Worm (Caenorhabditis elegans) whole organism, L1 larva: ENCODE measurements around the gene dpy-3.

Source experiments
- blmp-1 ChIP-seq: fragments of 150-350 bp; optimal IDR thresholded peaks from 2 replicates; lab custom pipeline; 2014; ENCODE audit warnings: missing biosample characterization, missing genetic modification characterization
- dpl-1 ChIP-seq, 3 experiments: fragments of 150-350 bp in 2 of 3; sonication (generic microtip) in 1 of 3; optimal IDR thresholded peaks; 2 replicates each; lab custom pipeline; 2014 to 2017; ENCODE audit warnings: missing biosample characterization in 3 of 3, missing genetic modification characterization in 3 of 3, missing genetic modification reagents in 3 of 3
- elt-2 ChIP-seq: sonication (generic microtip); optimal IDR thresholded peaks from 2 replicates; lab custom pipeline; 2016; ENCODE audit warnings: missing genetic modification characterization, mild to moderate bottlenecking, inconsistent platforms, missing compliant biosample characterization, missing genetic modification reagents
- ets-5 ChIP-seq: fragments of 200-800 bp; sonication (Bioruptor generic); IDR thresholded peaks from 2 replicates; pipeline ENCODE4 v1.3.6; 2022; ENCODE audit warnings: missing genetic modification characterization, missing compliant biosample characterization
- hpl-2 ChIP-seq: fragments of 150-350 bp; optimal IDR thresholded peaks from 2 replicates; lab custom pipeline; 2014; ENCODE audit warnings: missing biosample characterization, missing genetic modification reagents, missing genetic modification characterization
- isw-1 ChIP-seq: fragments of 200-800 bp; sonication (Bioruptor generic); IDR thresholded peaks from 2 replicates; pipeline ENCODE4 v1.3.6; 2022; ENCODE audit warnings: missing genetic modification characterization, missing compliant biosample characterization
- mdl-1 ChIP-seq, 2 experiments: fragments of 150-350 bp; optimal IDR thresholded peaks; 2 replicates each; lab custom pipeline; 2014 to 2017; ENCODE audit warnings: missing biosample characterization in 2 of 2, missing genetic modification characterization in 2 of 2, inconsistent platforms in 1 of 2
- mep-1 ChIP-seq: fragments of 150-350 bp; optimal IDR thresholded peaks from 2 replicates; lab custom pipeline; 2014; ENCODE audit warnings: missing biosample characterization, missing genetic modification characterization
- nhr-237 ChIP-seq: fragments of 150-350 bp; optimal IDR thresholded peaks from 2 replicates; lab custom pipeline; 2014; ENCODE audit warnings: missing biosample characterization, missing genetic modification characterization
- snpc-4 ChIP-seq: fragments of 150-350 bp; optimal IDR thresholded peaks from 2 replicates; lab custom pipeline; 2014; ENCODE audit warnings: missing biosample characterization, missing genetic modification characterization
- tbx-2 ChIP-seq: sonication (generic microtip); optimal IDR thresholded peaks from 2 replicates; lab custom pipeline; 2016; ENCODE audit warnings: missing genetic modification characterization, missing compliant biosample characterization
- unc-130 ChIP-seq: fragments of 150-350 bp; optimal IDR thresholded peaks from 2 replicates; lab custom pipeline; 2017; ENCODE audit warnings: missing biosample characterization, missing genetic modification characterization, inconsistent platforms
- unc-62 ChIP-seq: fragments of 150-350 bp; optimal IDR thresholded peaks from 2 replicates; lab custom pipeline; 2014; ENCODE audit warnings: missing biosample characterization, missing genetic modification reagents, missing genetic modification characterization

DNA sequence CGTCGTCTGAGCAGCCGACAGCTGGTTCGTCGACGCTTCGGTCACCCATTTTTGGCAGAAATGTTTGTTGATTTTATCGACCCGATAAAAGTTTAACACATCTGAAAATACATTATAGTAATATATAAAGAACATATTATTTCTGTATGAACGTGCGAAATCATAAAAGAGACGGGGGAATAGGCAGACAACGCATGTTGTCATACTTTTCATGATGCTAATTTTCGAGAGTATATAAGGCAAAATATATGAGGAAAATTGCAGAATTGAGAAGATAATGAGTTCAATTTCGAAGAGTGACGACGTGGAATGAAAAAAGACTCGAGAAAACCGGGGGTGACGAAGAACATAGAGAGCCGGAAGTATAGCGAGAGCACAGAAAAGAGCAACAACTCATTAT lies 15.3 kb downstream of the dpy-3 start, which contains the start of gene F53B1.8:
- TF ChIP-seq ets-5 (GFP tag; lab: Robert Waterston, UW) = no peak
- TF ChIP-seq mdl-1 (tag; optimal IDR thresholded peaks at IDR 0.05; lab: Kevin White, UChicago) = no peak
- no peak for TF ChIP-seq mep-1 (tag; lab: Kevin White, UChicago)
- TF ChIP-seq unc-62 (GFP tag; lab: Kevin White, UChicago) = no peak
- TF ChIP-seq tbx-2 (tag; lab: Kevin White, UChicago) = no peak
- TF ChIP-seq dpl-1 (GFP tag; optimal IDR thresholded peaks at IDR 0.05; lab: Kevin White, UChicago) = no peak
- TF ChIP-seq blmp-1 (tag; lab: Kevin White, UChicago) = no peak
- TF ChIP-seq elt-2 (tag; lab: Kevin White, UChicago) = no peak
- TF ChIP-seq unc-130 = no peak
- TF ChIP-seq hpl-2 (GFP tag; lab: Kevin White, UChicago) = no peak
- no peak for TF ChIP-seq snpc-4 (tag; lab: Kevin White, UChicago)
- no peak for TF ChIP-seq isw-1 (GFP tag; lab: Robert Waterston, UW)
- TF ChIP-seq nhr-237 (tag; lab: Kevin White, UChicago) = no peak
